Worm (Caenorhabditis elegans) whole organism, L2 larva: ENCODE data around the gene eif-3.L.

Experiments used
- R02D3.7 ChIP-seq: fragments of 150-350 bp; optimal IDR thresholded peaks from 2 replicates; lab custom pipeline; 2014; ENCODE audit warnings: missing biosample characterization, missing genetic modification characterization
- alr-1 ChIP-seq: fragments of 150-350 bp; optimal IDR thresholded peaks from 2 replicates; lab custom pipeline; 2014; ENCODE audit warnings: missing biosample characterization, missing genetic modification characterization
- lin-13 ChIP-seq: fragments of 150-350 bp; optimal IDR thresholded peaks from 2 replicates; lab custom pipeline; 2014; ENCODE audit warnings: missing biosample characterization, missing genetic modification reagents, missing genetic modification characterization
- lsy-2 ChIP-seq, 2 experiments: fragments of 150-350 bp in 1 of 2; sonication (generic microtip) in 1 of 2; optimal IDR thresholded peaks; 2 replicates each; lab custom pipeline; 2014 to 2017; ENCODE audit warnings: missing biosample characterization in 2 of 2, missing genetic modification characterization in 2 of 2
- nhr-11 ChIP-seq: fragments of 150-350 bp; optimal IDR thresholded peaks from 2 replicates; lab custom pipeline; 2014; ENCODE audit warnings: missing biosample characterization, missing genetic modification characterization
- nhr-23 ChIP-seq: fragments of 150-350 bp; optimal IDR thresholded peaks from 2 replicates; lab custom pipeline; 2014; ENCODE audit warnings: missing biosample characterization, missing genetic modification reagents, missing genetic modification characterization
- nhr-77 ChIP-seq: fragments of 150-350 bp; optimal IDR thresholded peaks from 2 replicates; lab custom pipeline; 2014; ENCODE audit warnings: missing biosample characterization, missing genetic modification characterization
- unc-39 ChIP-seq: fragments of 150-350 bp; optimal IDR thresholded peaks from 2 replicates; lab custom pipeline; 2014; ENCODE audit warnings: missing biosample characterization, missing genetic modification characterization
- zag-1 ChIP-seq: fragments of 150-350 bp; optimal IDR thresholded peaks from 2 replicates; lab custom pipeline; 2014; ENCODE audit warnings: missing biosample characterization, missing genetic modification characterization

ce11 chrII:5652334-5652733, 30.1 kb upstream of the eif-3.L start, which contains the start of gene bli-2:
- TF ChIP-seq nhr-23 = no peak
- no peak for TF ChIP-seq alr-1 (tag; lab: Kevin White, UChicago)
- no peak for TF ChIP-seq nhr-11 (tag; lab: Kevin White, UChicago)
- no peak for TF ChIP-seq nhr-77
- TF ChIP-seq R02D3.7 (tag; lab: Kevin White, UChicago) = no peak
- TF ChIP-seq zag-1 (tag; lab: Kevin White, UChicago) = no peak
- no peak for TF ChIP-seq lin-13
- no peak for TF ChIP-seq lsy-2 (tag; optimal IDR thresholded peaks at IDR 0.05; lab: Kevin White, UChicago)
- TF ChIP-seq unc-39 (tag; lab: Kevin White, UChicago) = no peak
